Worm (Caenorhabditis elegans) whole organism, midembryonic: ENCODE results near the gene Y70C5A.4.
"Not testable (repeated sequence)": the region's sequence is repeated elsewhere in the genome, so short reads cannot be mapped to it uniquely, and the experiment has no call there.

Source experiments
- T22C8.4 ChIP-seq: fragments of 200-800 bp; sonication (Bioruptor generic); IDR thresholded peaks from 2 replicates; pipeline ENCODE4 v1.3.6; 2022; ENCODE audit warnings: missing genetic modification characterization, missing compliant biosample characterization
- cog-1 ChIP-seq: sonication (generic microtip); optimal IDR thresholded peaks from 2 replicates; lab custom pipeline; 2016; ENCODE audit warnings: missing genetic modification characterization, missing compliant biosample characterization
- flt-1 ChIP-seq: fragments of 200-800 bp; sonication (Bioruptor generic); IDR thresholded peaks from 2 replicates; pipeline ENCODE4 v1.3.6; 2022; ENCODE audit warnings: missing genetic modification characterization, missing compliant biosample characterization
- klf-2 ChIP-seq: fragments of 200-800 bp; sonication (Bioruptor generic); conservative IDR thresholded peaks from 2 replicates; pipeline ENCODE4 v1.3.6; 2022; ENCODE audit warnings: missing genetic modification reagents, missing genetic modification characterization, missing compliant biosample characterization
- med-1 ChIP-seq: sonication (generic microtip); optimal IDR thresholded peaks from 2 replicates; lab custom pipeline; 2017; ENCODE audit warnings: missing genetic modification characterization, mild to moderate bottlenecking, missing compliant biosample characterization, antibody characterized with exemption, missing genetic modification reagents; ENCODE audit not compliant: insufficient read depth
- ref-1 ChIP-seq: fragments of 200-800 bp; sonication (Bioruptor generic); conservative IDR thresholded peaks from 2 replicates; pipeline ENCODE4 v1.3.6; 2022; ENCODE audit warnings: missing genetic modification reagents, missing genetic modification characterization, missing compliant biosample characterization
- tab-1 ChIP-seq: fragments of 200-800 bp; sonication (Bioruptor generic); IDR thresholded peaks from 2 replicates; pipeline ENCODE4 v1.3.6; 2022; ENCODE audit warnings: missing genetic modification characterization, missing compliant biosample characterization
- ztf-23 ChIP-seq: fragments of 200-800 bp; sonication (Bioruptor generic); IDR thresholded peaks from 2 replicates; pipeline ENCODE4 v1.3.6; 2022; ENCODE audit warnings: missing genetic modification reagents, missing genetic modification characterization, missing compliant biosample characterization
- ztf-29 ChIP-seq: fragments of 200-800 bp; sonication (Bioruptor generic); IDR thresholded peaks from 2 replicates; pipeline ENCODE4 v1.3.6; 2022; ENCODE audit warnings: missing genetic modification reagents, missing genetic modification characterization, missing compliant biosample characterization

The Y70C5A.4 gene

DNA sequence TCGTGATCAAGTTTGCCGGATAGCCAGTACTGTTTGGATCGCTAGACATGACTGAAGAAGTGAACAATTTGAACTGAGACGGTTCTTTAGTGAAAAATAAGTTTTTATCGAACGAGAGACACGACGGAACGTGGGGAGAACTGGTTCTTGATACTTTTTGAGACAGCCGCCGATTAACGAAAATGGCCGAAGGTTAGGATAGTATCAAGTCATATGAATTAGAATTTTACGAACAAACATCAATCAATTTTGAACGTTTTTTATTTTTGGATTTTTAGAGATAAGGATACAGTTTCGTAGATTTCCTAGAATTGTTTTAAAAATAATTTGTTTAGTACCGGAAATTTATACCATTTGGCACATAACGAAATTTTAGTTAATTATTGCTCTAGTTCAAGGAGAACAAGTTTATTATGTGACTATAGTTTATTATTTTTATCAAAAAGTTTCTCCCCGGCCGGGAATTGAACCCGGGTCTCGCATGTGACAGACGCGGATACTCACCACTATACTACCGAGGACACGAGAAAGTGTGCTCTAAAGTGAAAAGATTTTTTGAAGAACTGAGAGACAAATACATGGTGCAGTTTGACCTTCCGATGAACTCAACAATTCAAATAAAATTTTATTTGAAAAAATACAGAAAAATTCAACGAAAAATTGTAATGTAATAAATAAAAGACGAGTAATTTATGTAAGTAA, 30.9 kb downstream of the Y70C5A.4 start, which contains the start of gene W06G6.20:
W06G6.20 (minus strand) TSS at position 51 of the 702 bp plus-strand sequence.
- TF ChIP-seq tab-1 (GFP tag; lab: Robert Waterston, UW) (no peak), med-1 (GFP tag; lab: Kevin White, UChicago) (no peak), ztf-23 (GFP tag; lab: Robert Waterston, UW) (no peak), ref-1 (no peak), T22C8.4 (GFP tag; lab: Robert Waterston, UW) (no peak), cog-1 (tag; lab: Kevin White, UChicago) (no peak), flt-1 (GFP tag; lab: Robert Waterston, UW) (no peak), klf-2 (GFP tag; lab: Robert Waterston, UW) (no peak), ztf-29 (GFP tag; lab: Robert Waterston, UW) (no peak)

DNA sequence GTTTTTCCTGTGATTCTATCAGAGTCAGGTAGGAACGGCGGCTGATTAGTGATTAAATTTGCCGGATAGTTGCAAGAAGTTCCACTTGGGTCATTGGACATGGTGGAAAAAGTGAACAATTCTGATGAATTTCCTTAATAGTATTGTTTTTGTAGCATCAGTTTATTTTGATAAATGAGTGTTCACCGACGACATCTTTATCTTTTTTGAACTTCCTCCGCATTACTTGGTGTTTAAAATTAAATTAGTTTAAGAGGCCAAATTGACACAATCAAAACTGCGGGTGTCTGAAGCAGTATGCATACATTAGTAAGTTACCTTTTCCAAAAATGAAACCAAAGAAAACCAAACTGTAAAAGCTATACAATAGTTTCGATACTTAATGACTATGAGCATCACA, 31.6 kb downstream of the Y70C5A.4 start, which contains the start of gene W06G6.11:
W06G6.11 (minus strand) TSS at position 101 of the 400 bp plus-strand sequence.
- TF ChIP-seq ztf-23 (GFP tag; lab: Robert Waterston, UW); tab-1 (GFP tag; lab: Robert Waterston, UW); ref-1: not testable (repeated sequence)

DNA sequence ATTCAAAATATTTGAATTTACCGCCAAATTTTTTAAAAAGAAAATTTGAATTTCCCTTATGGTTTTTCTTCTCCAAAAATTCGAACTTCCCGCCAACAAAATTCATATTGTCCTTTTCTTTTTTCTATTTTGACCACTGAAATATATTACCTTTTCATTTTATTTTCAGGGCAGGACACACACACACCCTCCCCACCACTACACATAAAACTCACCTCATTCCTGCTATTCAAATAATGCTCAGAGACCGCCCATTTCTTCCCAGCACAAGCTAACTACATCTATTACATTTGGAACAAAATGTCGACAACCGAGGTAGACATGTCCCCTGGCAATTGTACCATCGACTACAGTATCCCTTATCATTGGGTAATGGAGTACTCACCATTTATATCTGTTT, 36.7 kb downstream of the Y70C5A.4 start, which contains the start of gene W06G6.15:
W06G6.15 (plus strand) TSS at position 301 of the 400 bp plus-strand sequence.
- TF ChIP-seq ref-1; cog-1 (tag; lab: Kevin White, UChicago); ztf-29 (GFP tag; lab: Robert Waterston, UW): not testable (repeated sequence)

DNA sequence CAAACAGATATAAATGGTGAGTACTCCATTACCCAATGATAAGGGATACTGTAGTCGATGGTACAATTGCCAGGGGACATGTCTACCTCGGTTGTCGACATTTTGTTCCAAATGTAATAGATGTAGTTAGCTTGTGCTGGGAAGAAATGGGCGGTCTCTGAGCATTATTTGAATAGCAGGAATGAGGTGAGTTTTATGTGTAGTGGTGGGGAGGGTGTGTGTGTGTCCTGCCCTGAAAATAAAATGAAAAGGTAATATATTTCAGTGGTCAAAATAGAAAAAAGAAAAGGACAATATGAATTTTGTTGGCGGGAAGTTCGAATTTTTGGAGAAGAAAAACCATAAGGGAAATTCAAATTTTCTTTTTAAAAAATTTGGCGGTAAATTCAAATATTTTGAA, 43.3 kb downstream of the Y70C5A.4 start, which contains the start of gene Y70C5B.2:
Y70C5B.2 (minus strand) TSS at position 101 of the 400 bp plus-strand sequence.
- TF ChIP-seq flt-1 (GFP tag; lab: Robert Waterston, UW); med-1 (GFP tag; lab: Kevin White, UChicago); klf-2 (GFP tag; lab: Robert Waterston, UW): not testable (repeated sequence)

DNA sequence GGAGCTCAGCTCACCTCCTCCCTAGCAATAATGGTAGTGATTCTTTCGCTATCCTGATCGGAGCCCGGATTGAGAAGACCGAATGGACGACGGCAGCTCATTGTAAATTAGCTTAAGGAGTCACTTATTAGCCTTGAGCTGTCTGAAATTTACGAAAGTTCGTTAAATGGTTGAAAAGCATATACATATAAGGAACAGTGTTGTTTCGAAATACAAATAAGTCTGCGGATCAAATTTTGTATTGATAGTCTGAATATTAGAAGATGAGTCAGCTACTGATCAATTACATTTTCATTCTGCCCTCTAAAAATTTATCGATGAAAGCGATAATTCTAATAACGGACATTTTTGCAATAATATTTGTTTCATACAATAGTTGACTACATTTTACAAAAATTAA, 49.1 kb downstream of the Y70C5A.4 start, which contains the start of gene F14F8.14:
F14F8.14 (minus strand) TSS at position 101 of the 400 bp plus-strand sequence.
- TF ChIP-seq med-1 (GFP tag; lab: Kevin White, UChicago) (no peak), klf-2 (GFP tag; lab: Robert Waterston, UW) (no peak), ref-1 (no peak), ztf-23 (GFP tag; lab: Robert Waterston, UW) (no peak), tab-1 (GFP tag; lab: Robert Waterston, UW) (no peak), flt-1 (GFP tag; lab: Robert Waterston, UW) (no peak), ztf-29 (GFP tag; lab: Robert Waterston, UW) (no peak), cog-1 (tag; lab: Kevin White, UChicago) (no peak), T22C8.4 (GFP tag; lab: Robert Waterston, UW) (no peak)
